Worm (Caenorhabditis elegans): ENCODE measurements around the gene F39H12.1.

ce11 chrX:861378-861777 is 26.8 kb downstream of the F39H12.1 start:
- TF ChIP-seq W03F9.2 (tag; optimal IDR thresholded peaks at IDR 0.05): no peak
- TF ChIP-seq him-1 (tag; optimal IDR thresholded peaks at IDR 0.05): no peak

Data from whole organism, L4/young adult.